Worm (Caenorhabditis elegans): ENCODE data around the gene Y102A11A.3.

- TF ChIP-seq snpc-4 (GFP tag; optimal IDR thresholded peaks at IDR 0.05) (no peak), snpc-4 (tag; optimal IDR thresholded peaks at IDR 0.05) (no peak), snpc-3.4 (tag; optimal IDR thresholded peaks at IDR 0.05) (no peak), lin-35 (GFP tag; optimal IDR thresholded peaks at IDR 0.05) (no peak), cebp-2 (GFP tag; IDR thresholded peaks at IDR 0.05) (no peak), atf-7 (tag; optimal IDR thresholded peaks at IDR 0.05) (no peak), efl-1 (GFP tag; optimal IDR thresholded peaks at IDR 0.05) (no peak), unc-62 (GFP tag; optimal IDR thresholded peaks at IDR 0.05) (no peak)
These were observed 32.7 kb downstream of the Y102A11A.3 start, which contains the start of gene Y102A11A.1 for ce11 chrX:2051602-2052001.
